Worm (Caenorhabditis elegans) whole organism, L1 larva: ENCODE data around the gene Y51A2B.8.

ENCODE experiments used
- elt-2 ChIP-seq: sonication (generic microtip); optimal IDR thresholded peaks from 2 replicates; lab custom pipeline; 2016; ENCODE audit warnings: missing genetic modification characterization, mild to moderate bottlenecking, inconsistent platforms, missing compliant biosample characterization, missing genetic modification reagents
- elt-3 ChIP-seq, 6 experiments: fragments of 150-350 bp in 1 of 6; sonication (generic microtip); optimal IDR thresholded peaks; 2 replicates each; lab custom pipeline; 2017 to 2018; ENCODE audit warnings: missing biosample characterization in 6 of 6, missing genetic modification characterization in 6 of 6, inconsistent platforms in 1 of 6
- nhr-237 ChIP-seq: fragments of 150-350 bp; optimal IDR thresholded peaks from 2 replicates; lab custom pipeline; 2014; ENCODE audit warnings: missing biosample characterization, missing genetic modification characterization
- sptf-1 ChIP-seq: fragments of 150-350 bp; optimal IDR thresholded peaks from 2 replicates; lab custom pipeline; 2014; ENCODE audit warnings: missing biosample characterization, missing genetic modification characterization
- unc-62 ChIP-seq: fragments of 150-350 bp; optimal IDR thresholded peaks from 2 replicates; lab custom pipeline; 2014; ENCODE audit warnings: missing biosample characterization, missing genetic modification reagents, missing genetic modification characterization
- unc-86 ChIP-seq: sonication (generic microtip); optimal IDR thresholded peaks from 2 replicates; lab custom pipeline; 2016; ENCODE audit warnings: missing genetic modification characterization, missing compliant biosample characterization
- zag-1 ChIP-seq: fragments of 150-350 bp; optimal IDR thresholded peaks from 2 replicates; lab custom pipeline; 2014; ENCODE audit warnings: missing biosample characterization, missing genetic modification characterization
- ztf-11 ChIP-seq, 2 experiments: sonication (generic microtip); optimal IDR thresholded peaks; 2 replicates each; lab custom pipeline; 2016 to 2017; ENCODE audit warnings: missing genetic modification characterization in 2 of 2, missing biosample characterization in 1 of 2, missing compliant biosample characterization in 1 of 2

- TF ChIP-seq ztf-11 (tag; optimal IDR thresholded peaks at IDR 0.05; lab: Kevin White, UChicago), result no peak
- TF ChIP-seq zag-1, result no peak
- no peak for TF ChIP-seq nhr-237 (tag; lab: Kevin White, UChicago)
- no peak for TF ChIP-seq unc-86
- no peak for TF ChIP-seq sptf-1 (tag; lab: Kevin White, UChicago)
- no peak for TF ChIP-seq elt-3 (tag; optimal IDR thresholded peaks at IDR 0.05; lab: Kevin White, UChicago)
- TF ChIP-seq unc-62 (GFP tag; lab: Kevin White, UChicago), result no peak
- TF ChIP-seq elt-2 (tag; lab: Kevin White, UChicago), result no peak
Observed at ce11 chrV:18355742-18356141, 23.2 kb upstream of the Y51A2B.8 start, which contains the start of gene C08E8.2.
